Worm (Caenorhabditis elegans) whole organism, L3 larva: ENCODE results near the gene C17F4.2.

ENCODE experiments used
- R02D3.7 ChIP-seq: fragments of 150-350 bp; optimal IDR thresholded peaks from 2 replicates; lab custom pipeline; 2014; ENCODE audit warnings: missing biosample characterization, missing genetic modification characterization
- ZK546.5 ChIP-seq: sonication (generic microtip); optimal IDR thresholded peaks from 2 replicates; lab custom pipeline; 2017; ENCODE audit warnings: missing biosample characterization, missing genetic modification characterization
- aly-2 ChIP-seq: fragments of 150-350 bp; optimal IDR thresholded peaks from 2 replicates; lab custom pipeline; 2014; ENCODE audit warnings: missing biosample characterization, missing genetic modification characterization
- ama-1 ChIP-seq: fragments of 150-350 bp; optimal IDR thresholded peaks from 2 replicates; lab custom pipeline; 2018
- ceh-16 ChIP-seq: sonication (generic microtip); optimal IDR thresholded peaks from 2 replicates; lab custom pipeline; 2017; ENCODE audit warnings: missing biosample characterization, missing genetic modification characterization
- ceh-9 ChIP-seq: sonication (generic microtip); optimal IDR thresholded peaks from 2 replicates; lab custom pipeline; 2018; ENCODE audit warnings: missing biosample characterization, missing genetic modification characterization
- daf-12 ChIP-seq: fragments of 150-350 bp; optimal IDR thresholded peaks from 2 replicates; lab custom pipeline; 2014; ENCODE audit warnings: missing biosample characterization, missing genetic modification reagents, missing genetic modification characterization
- egl-27 ChIP-seq: sonication (generic microtip); optimal IDR thresholded peaks from 4 replicates; lab custom pipeline; 2017; ENCODE audit warnings: missing biosample characterization, missing genetic modification reagents, missing genetic modification characterization
- egl-5 ChIP-seq: fragments of 150-350 bp; optimal IDR thresholded peaks from 2 replicates; lab custom pipeline; 2017; ENCODE audit warnings: missing biosample characterization, missing genetic modification reagents, missing genetic modification characterization, inconsistent platforms
- elt-1 ChIP-seq: fragments of 150-350 bp; optimal IDR thresholded peaks from 2 replicates; lab custom pipeline; 2014; ENCODE audit warnings: missing biosample characterization, missing genetic modification characterization
- eor-1 ChIP-seq, 2 experiments: fragments of 150-350 bp; optimal IDR thresholded peaks; 2 replicates each; lab custom pipeline; 2014 to 2018; ENCODE audit warnings: missing biosample characterization in 2 of 2, missing genetic modification characterization in 2 of 2
- fkh-10 ChIP-seq: sonication (generic microtip); optimal IDR thresholded peaks from 2 replicates; lab custom pipeline; 2017; ENCODE audit warnings: missing biosample characterization, missing genetic modification reagents, missing genetic modification characterization
- fos-1 ChIP-seq: fragments of 150-350 bp; optimal IDR thresholded peaks from 2 replicates; lab custom pipeline; 2014; ENCODE audit warnings: missing biosample characterization, missing genetic modification characterization
- jun-1 ChIP-seq: fragments of 150-350 bp; optimal IDR thresholded peaks from 2 replicates; lab custom pipeline; 2014; ENCODE audit warnings: missing biosample characterization, missing genetic modification reagents, missing genetic modification characterization
- lin-15B ChIP-seq: fragments of 150-350 bp; optimal IDR thresholded peaks from 2 replicates; lab custom pipeline; 2014; ENCODE audit warnings: missing biosample characterization, missing genetic modification characterization
- lsy-12 ChIP-seq: sonication (generic microtip); optimal IDR thresholded peaks from 2 replicates; lab custom pipeline; 2016; ENCODE audit warnings: mild to moderate bottlenecking, missing genetic modification characterization, missing compliant biosample characterization
- mdl-1 ChIP-seq: fragments of 150-350 bp; optimal IDR thresholded peaks from 2 replicates; lab custom pipeline; 2014; ENCODE audit warnings: missing biosample characterization, missing genetic modification characterization
- mml-1 ChIP-seq: fragments of 150-350 bp; sonication (generic microtip); optimal IDR thresholded peaks from 3 replicates; lab custom pipeline; 2014; ENCODE audit warnings: missing biosample characterization, missing genetic modification characterization
- nfya-1 ChIP-seq: sonication (generic microtip); optimal IDR thresholded peaks from 2 replicates; lab custom pipeline; 2017; ENCODE audit warnings: missing genetic modification characterization, mild to moderate bottlenecking, missing compliant biosample characterization, antibody characterized with exemption, moderate library complexity; ENCODE audit not compliant: insufficient read depth
- nhr-11 ChIP-seq: fragments of 150-350 bp; optimal IDR thresholded peaks from 2 replicates; lab custom pipeline; 2014; ENCODE audit warnings: missing biosample characterization, missing genetic modification characterization
- nhr-12 ChIP-seq: fragments of 150-350 bp; optimal IDR thresholded peaks from 2 replicates; lab custom pipeline; 2014; ENCODE audit warnings: missing biosample characterization, missing genetic modification characterization
- nhr-23 ChIP-seq: fragments of 150-350 bp; optimal IDR thresholded peaks from 2 replicates; lab custom pipeline; 2014; ENCODE audit warnings: missing biosample characterization, missing genetic modification reagents, missing genetic modification characterization
- nhr-25 ChIP-seq: sonication (generic microtip); optimal IDR thresholded peaks from 2 replicates; lab custom pipeline; 2017; ENCODE audit warnings: missing biosample characterization, missing genetic modification characterization
- nhr-28 ChIP-seq: fragments of 150-350 bp; optimal IDR thresholded peaks from 2 replicates; lab custom pipeline; 2014; ENCODE audit warnings: missing biosample characterization, missing genetic modification characterization
- nhr-43 ChIP-seq: sonication (generic microtip); optimal IDR thresholded peaks from 2 replicates; lab custom pipeline; 2016; ENCODE audit warnings: mild to moderate bottlenecking, missing genetic modification characterization, missing compliant biosample characterization; ENCODE audit not compliant: poor library complexity, severe bottlenecking
- nhr-67 ChIP-seq: fragments of 150-350 bp; optimal IDR thresholded peaks from 2 replicates; lab custom pipeline; 2014; ENCODE audit warnings: missing biosample characterization, missing genetic modification characterization
- nhr-77 ChIP-seq: fragments of 150-350 bp; optimal IDR thresholded peaks from 2 replicates; lab custom pipeline; 2014; ENCODE audit warnings: missing biosample characterization, missing genetic modification characterization
- pqm-1 ChIP-seq: fragments of 150-350 bp; optimal IDR thresholded peaks from 2 replicates; lab custom pipeline; 2017; ENCODE audit warnings: missing biosample characterization, missing genetic modification characterization, inconsistent platforms
- sea-2 ChIP-seq: fragments of 150-350 bp; sonication (generic microtip); optimal IDR thresholded peaks from 4 replicates; lab custom pipeline; 2014; ENCODE audit warnings: missing biosample characterization, missing genetic modification reagents, missing genetic modification characterization
- skn-1 ChIP-seq: fragments of 150-350 bp; optimal IDR thresholded peaks from 2 replicates; lab custom pipeline; 2014; ENCODE audit warnings: missing biosample characterization, missing genetic modification characterization
- unc-39 ChIP-seq: sonication (generic microtip); optimal IDR thresholded peaks from 4 replicates; lab custom pipeline; 2017; ENCODE audit warnings: missing biosample characterization, missing genetic modification characterization
- unc-62 ChIP-seq: fragments of 150-350 bp; sonication (generic microtip); optimal IDR thresholded peaks from 4 replicates; lab custom pipeline; 2014; ENCODE audit warnings: missing biosample characterization, missing genetic modification reagents, missing genetic modification characterization
- ztf-11 ChIP-seq: fragments of 150-350 bp; optimal IDR thresholded peaks from 2 replicates; lab custom pipeline; 2014; ENCODE audit warnings: missing biosample characterization, missing genetic modification characterization
- ztf-4 ChIP-seq: fragments of 150-350 bp; optimal IDR thresholded peaks from 2 replicates; lab custom pipeline; 2014; ENCODE audit warnings: missing biosample characterization, missing genetic modification characterization

C17F4.2 gene

ce11 chrII:3250195-3250594, 1.7 kb downstream of the C17F4.2 start:
- TF ChIP-seq R02D3.7 (tag; lab: Kevin White, UChicago) (no peak), egl-27 (tag; lab: Kevin White, UChicago) (no peak), ztf-4 (no peak), nhr-12 (no peak), unc-62 (GFP tag; lab: Kevin White, UChicago) (no peak), jun-1 (tag; lab: Kevin White, UChicago) (no peak), pqm-1 (tag; lab: Kevin White, UChicago) (no peak), nhr-28 (tag; lab: Kevin White, UChicago) (no peak), aly-2 (tag; lab: Kevin White, UChicago) (no peak)

DNA sequence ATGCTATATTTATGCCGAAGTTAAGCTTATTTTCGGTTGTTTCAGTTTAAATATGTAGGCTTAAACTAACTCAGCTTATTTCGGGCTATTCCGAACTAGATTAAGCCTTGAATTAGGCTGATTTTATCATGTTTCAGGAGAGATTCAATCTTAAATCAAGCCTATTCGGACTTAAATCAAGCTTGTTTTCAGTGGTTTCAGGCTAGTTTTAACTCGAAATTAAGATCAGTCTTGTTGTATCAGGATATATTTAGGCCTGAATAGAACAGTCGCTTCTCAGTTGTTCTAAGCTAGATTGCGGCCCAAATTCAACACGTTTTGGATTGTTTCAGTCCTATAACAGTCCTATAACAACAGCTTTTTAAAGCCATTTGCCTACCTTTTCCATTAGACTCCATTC, 3.3 kb downstream of the C17F4.2 start:
- TF ChIP-seq fos-1 (no peak), nfya-1 (tag; lab: Kevin White, UChicago) (no peak), fkh-10 (GFP tag; lab: Kevin White, UChicago) (no peak), nhr-11 (tag; lab: Kevin White, UChicago) (no peak), egl-5 (tag; lab: Kevin White, UChicago) (no peak), nhr-77 (tag; lab: Kevin White, UChicago) (no peak), nhr-12 (no peak), unc-39 (tag; lab: Kevin White, UChicago) (no peak), lin-15B (no peak), pqm-1 (tag; lab: Kevin White, UChicago) (no peak)
- TF ChIP-seq, all 47 proteins: peak for 0

DNA sequence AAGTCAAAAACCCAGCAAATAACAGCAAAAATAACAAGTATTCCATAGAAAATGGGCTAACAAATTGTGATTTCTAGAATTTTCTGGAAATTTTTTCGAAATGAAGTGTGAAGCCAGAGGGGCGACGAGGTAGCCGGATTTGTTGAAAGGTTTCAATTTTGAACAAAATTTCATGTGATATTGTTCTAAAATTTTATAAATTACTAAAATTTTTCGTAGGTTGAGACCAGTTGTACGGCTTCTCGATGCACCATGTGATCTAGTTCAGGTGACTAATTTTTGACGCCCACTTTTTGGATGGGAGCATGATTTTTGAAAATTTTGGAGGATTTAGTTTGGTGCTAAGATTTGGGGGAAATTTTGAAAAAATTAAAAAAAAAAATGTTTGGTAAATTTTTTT, 10.8 kb downstream of the C17F4.2 start, which contains the start of gene gcy-19:
Gene gcy-19, minus strand, starts transcription at position 101 of the 400 bp plus-strand sequence.
- no peak for TF ChIP-seq lin-15B

- TF ChIP-seq ZK546.5 (tag; lab: Kevin White, UChicago) (no peak), sea-2 (GFP tag; lab: Kevin White, UChicago) (no peak), nhr-11 (tag; lab: Kevin White, UChicago) (no peak), nhr-43 (tag; lab: Kevin White, UChicago) (no peak), ztf-4 (no peak), elt-1 (tag; lab: Kevin White, UChicago) (no peak), ztf-11 (tag; lab: Kevin White, UChicago) (no peak), ceh-16 (no peak), lin-15B (no peak), daf-12 (tag; lab: Kevin White, UChicago) (no peak), skn-1 (tag; lab: Kevin White, UChicago) (no peak), nhr-23 (tag; lab: Kevin White, UChicago) (no peak), fos-1 (no peak), egl-27 (tag; lab: Kevin White, UChicago) (no peak), nhr-67 (no peak), ama-1 (no peak)
Measured at ce11 chrII:3262504-3262903, 14.0 kb downstream of the C17F4.2 start, which contains the start of gene F02E11.2. Gene F02E11.2, plus strand, starts transcription at chrII:3262804.

ce11 chrII:3264704-3265103, 16.2 kb downstream of the C17F4.2 start:
- TF ChIP-seq nhr-25 (tag; lab: Kevin White, UChicago) (no peak), ZK546.5 (tag; lab: Kevin White, UChicago) (no peak), mml-1 (tag; lab: Kevin White, UChicago) (no peak), lsy-12 (tag; lab: Kevin White, UChicago) (no peak), nhr-67 (no peak), ceh-16 (no peak), unc-62 (GFP tag; lab: Kevin White, UChicago) (no peak)

DNA sequence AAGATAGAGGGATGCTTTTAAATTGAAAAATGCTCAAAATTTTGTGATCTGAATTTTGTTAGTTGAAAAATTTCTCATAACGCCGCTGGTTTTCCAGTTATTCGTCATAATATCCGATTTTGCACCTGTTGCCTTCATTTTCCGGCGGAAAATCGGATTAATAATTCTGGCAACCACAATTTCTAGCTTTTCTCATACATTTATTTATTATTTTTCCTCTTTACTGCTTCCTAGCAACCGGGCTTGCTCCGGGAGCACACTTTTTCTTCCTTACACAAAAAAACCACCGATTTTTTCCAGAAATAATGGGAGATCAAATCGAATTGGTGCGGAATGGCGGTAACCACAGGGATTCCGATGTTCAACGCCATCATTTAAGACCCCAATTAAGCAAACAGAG, 18.9 kb downstream of the C17F4.2 start, which contains the start of gene F02E11.7:
Gene F02E11.7, plus strand, starts transcription at position 301 of the 400 bp plus-strand sequence.
- TF ChIP-seq nfya-1 (tag; lab: Kevin White, UChicago) (no peak), eor-1 (tag; optimal IDR thresholded peaks at IDR 0.05; lab: Kevin White, UChicago) (no peak), ceh-9 (tag; lab: Kevin White, UChicago) (no peak), aly-2 (tag; lab: Kevin White, UChicago) (no peak), elt-1 (tag; lab: Kevin White, UChicago) (no peak), nhr-25 (tag; lab: Kevin White, UChicago) (no peak), mdl-1 (no peak), fos-1 (no peak), egl-27 (tag; lab: Kevin White, UChicago) (no peak), ztf-4 (no peak)
